Fruit fly (Drosophila melanogaster) whole organism, embryonic: Measurements from ENCODE around the gene CG8326.
A peak's percentile ranks its signal among the peaks of the same experiment; 100 is the strongest.

Source experiments
- Abd-B ChIP-seq: fragments of 200-800 bp; sonication (Bioruptor generic); optimal IDR thresholded peaks from 2 replicates; lab custom pipeline; 2018; ENCODE audit warnings: missing biosample characterization, mild to moderate bottlenecking, missing genetic modification characterization, moderate library complexity
- Ada2b ChIP-seq: fragments of 200-800 bp; sonication (Bioruptor generic); IDR thresholded peaks from 2 replicates; pipeline ENCODE4 v1.3.6; 2022; ENCODE audit warnings: missing biosample characterization, missing genetic modification characterization
- B-H2 ChIP-seq: fragments of 200-800 bp; sonication (Bioruptor generic); optimal IDR thresholded peaks from 2 replicates; lab custom pipeline; 2018; ENCODE audit warnings: missing biosample characterization, mild to moderate bottlenecking, missing genetic modification characterization
- CG1024 ChIP-seq: fragments of 200-800 bp; sonication (Bioruptor generic); IDR thresholded peaks from 2 replicates; pipeline ENCODE4 v1.3.6; 2022; ENCODE audit warnings: missing biosample characterization, missing genetic modification characterization
- CG10274 ChIP-seq: fragments of 200-800 bp; sonication (Bioruptor generic); optimal IDR thresholded peaks from 3 replicates; lab custom pipeline; 2017; ENCODE audit warnings: missing biosample characterization, mild to moderate bottlenecking, missing genetic modification characterization
- CG10654 ChIP-seq: fragments of 200-800 bp; sonication (Bioruptor generic); optimal IDR thresholded peaks from 2 replicates; lab custom pipeline; 2016; ENCODE audit warnings: missing biosample characterization, missing genetic modification characterization
- CG11247 ChIP-seq: fragments of 200-800 bp; sonication (Bioruptor generic); IDR thresholded peaks from 2 replicates; pipeline ENCODE4 v1.3.6; 2022; ENCODE audit warnings: missing biosample characterization, missing genetic modification characterization
- CG14014 ChIP-seq: fragments of 200-800 bp; sonication (Bioruptor generic); IDR thresholded peaks from 2 replicates; pipeline ENCODE4 v1.3.6; 2022; ENCODE audit warnings: missing biosample characterization, missing genetic modification characterization
- CG14050 ChIP-seq: fragments of 200-800 bp; sonication (Bioruptor generic); IDR thresholded peaks from 3 replicates; pipeline ENCODE4 v1.3.6; 2022; ENCODE audit warnings: missing biosample characterization, missing genetic modification characterization
- CG15479 ChIP-seq: fragments of 200-800 bp; sonication (Bioruptor generic); optimal IDR thresholded peaks from 3 replicates; lab custom pipeline; 2019; ENCODE audit warnings: missing biosample characterization, mild to moderate bottlenecking, missing genetic modification characterization, moderate library complexity
- CG17385 ChIP-seq: fragments of 200-800 bp; sonication (Bioruptor generic); optimal IDR thresholded peaks from 3 replicates; lab custom pipeline; 2018; ENCODE audit warnings: missing biosample characterization, mild to moderate bottlenecking, missing genetic modification characterization
- CG17912 ChIP-seq: fragments of 200-800 bp; sonication (Bioruptor generic); optimal IDR thresholded peaks from 2 replicates; lab custom pipeline; 2018; ENCODE audit warnings: missing biosample characterization, mild to moderate bottlenecking, missing genetic modification characterization
- CG32767 ChIP-seq: fragments of 200-800 bp; sonication (Bioruptor generic); IDR thresholded peaks from 2 replicates; pipeline ENCODE4 v1.3.6; 2022; ENCODE audit warnings: missing biosample characterization, missing genetic modification characterization
- CG5245 ChIP-seq: fragments of 200-800 bp; sonication (Bioruptor generic); optimal IDR thresholded peaks from 3 replicates; lab custom pipeline; 2016; ENCODE audit warnings: missing biosample characterization, missing genetic modification characterization
- CG5953 ChIP-seq: fragments of 200-800 bp; sonication (Bioruptor generic); IDR thresholded peaks from 2 replicates; pipeline ENCODE4 v1.3.6; 2022; ENCODE audit warnings: missing biosample characterization, missing genetic modification characterization
- CG6689 ChIP-seq: fragments of 200-800 bp; sonication (Bioruptor generic); IDR thresholded peaks from 2 replicates; pipeline ENCODE4 v1.3.6; 2022; ENCODE audit warnings: missing biosample characterization, missing genetic modification characterization
- Chrac-16 ChIP-seq: fragments of 200-800 bp; sonication (Bioruptor generic); optimal IDR thresholded peaks from 3 replicates; lab custom pipeline; 2016; ENCODE audit warnings: missing biosample characterization, missing genetic modification characterization
- Dbx ChIP-seq: fragments of 200-800 bp; sonication (Bioruptor generic); IDR thresholded peaks from 3 replicates; pipeline ENCODE4 v1.3.6; 2022; ENCODE audit warnings: missing biosample characterization, missing genetic modification characterization
- ERR ChIP-seq: fragments of 200-800 bp; sonication (Bioruptor generic); optimal IDR thresholded peaks from 2 replicates; lab custom pipeline; 2016; ENCODE audit warnings: missing biosample characterization, missing genetic modification characterization
- HLHmδ ChIP-seq: fragments of 200-800 bp; sonication (Bioruptor generic); optimal IDR thresholded peaks from 2 replicates; lab custom pipeline; 2018; ENCODE audit warnings: missing biosample characterization, mild to moderate bottlenecking, missing genetic modification characterization, moderate library complexity
- Hmx ChIP-seq: fragments of 200-800 bp; sonication (Bioruptor generic); optimal IDR thresholded peaks from 2 replicates; lab custom pipeline; 2016; ENCODE audit warnings: missing biosample characterization, missing genetic modification characterization
- Jarid2 ChIP-seq: fragments of 200-800 bp; sonication (Bioruptor generic); optimal IDR thresholded peaks from 3 replicates; lab custom pipeline; 2017; ENCODE audit warnings: mild to moderate bottlenecking, missing biosample characterization, missing genetic modification reagents, missing genetic modification characterization
- Stat92E ChIP-seq, 3 experiments: fragments of >200 bp in 2 of 3; fragments of 200-800 bp in 1 of 3; sonication (Bioruptor generic) in 1 of 3; optimal IDR thresholded peaks; 2 replicates each; lab custom pipeline; 2017 to 2019; ENCODE audit warnings: missing biosample characterization in 3 of 3, missing genetic modification characterization in 3 of 3, mild to moderate bottlenecking in 1 of 3, moderate library complexity in 1 of 3
- TFAM ChIP-seq: fragments of 200-800 bp; sonication (Bioruptor generic); optimal IDR thresholded peaks from 2 replicates; lab custom pipeline; 2017; ENCODE audit warnings: missing biosample characterization, missing genetic modification characterization, inconsistent platforms
- bowl ChIP-seq: fragments of 200-800 bp; sonication (Bioruptor generic); IDR thresholded peaks from 2 replicates; pipeline ENCODE4 v1.3.6; 2022; ENCODE audit warnings: missing biosample characterization, missing genetic modification characterization
- cad ChIP-seq: fragments of >200 bp; optimal IDR thresholded peaks from 2 replicates; lab custom pipeline; 2017; ENCODE audit warnings: missing biosample characterization, missing genetic modification characterization
- chm ChIP-seq: fragments of 200-800 bp; sonication (Bioruptor generic); IDR thresholded peaks from 2 replicates; pipeline ENCODE4 v1.3.6; 2022; ENCODE audit warnings: missing biosample characterization, missing genetic modification characterization
- ci ChIP-seq: fragments of 200-800 bp; sonication (Bioruptor generic); IDR thresholded peaks from 3 replicates; pipeline ENCODE4 v1.3.6; 2022; ENCODE audit warnings: missing biosample characterization, missing genetic modification characterization
- corto ChIP-seq: fragments of 200-800 bp; sonication (Bioruptor generic); optimal IDR thresholded peaks from 2 replicates; lab custom pipeline; 2016; ENCODE audit warnings: missing biosample characterization, mild to moderate bottlenecking, missing genetic modification characterization, moderate library complexity
- crol ChIP-seq: fragments of 200-800 bp; sonication (Bioruptor generic); IDR thresholded peaks from 2 replicates; pipeline ENCODE4 v1.3.6; 2022; ENCODE audit warnings: missing biosample characterization, missing genetic modification characterization
- da ChIP-seq: fragments of 200-800 bp; sonication (Bioruptor generic); optimal IDR thresholded peaks from 2 replicates; lab custom pipeline; 2016; ENCODE audit warnings: missing biosample characterization, missing genetic modification characterization
- dan ChIP-seq: fragments of 200-800 bp; sonication (Bioruptor generic); IDR thresholded peaks from 2 replicates; pipeline ENCODE4 v1.3.6; 2022; ENCODE audit warnings: missing biosample characterization, missing genetic modification characterization
- dati ChIP-seq: fragments of 200-800 bp; sonication (Bioruptor generic); IDR thresholded peaks from 2 replicates; pipeline ENCODE4 v1.3.6; 2022; ENCODE audit warnings: missing biosample characterization, missing genetic modification characterization
- emc ChIP-seq: fragments of 200-800 bp; sonication (Bioruptor generic); optimal IDR thresholded peaks from 2 replicates; lab custom pipeline; 2016; ENCODE audit warnings: missing biosample characterization, missing genetic modification characterization
- eve ChIP-seq, 2 experiments: fragments of >200 bp; optimal IDR thresholded peaks; 2 replicates each; lab custom pipeline; 2017; ENCODE audit warnings: missing biosample characterization in 2 of 2, missing genetic modification characterization in 2 of 2
- exex ChIP-seq: fragments of 200-800 bp; sonication (Bioruptor generic); optimal IDR thresholded peaks from 4 replicates; lab custom pipeline; 2018; ENCODE audit warnings: missing biosample characterization, mild to moderate bottlenecking, missing genetic modification characterization, moderate library complexity
- fd64A ChIP-seq: fragments of 200-800 bp; sonication (Bioruptor generic); optimal IDR thresholded peaks from 3 replicates; lab custom pipeline; 2018; ENCODE audit warnings: missing biosample characterization, mild to moderate bottlenecking, missing genetic modification characterization
- hth ChIP-seq: fragments of >200 bp; optimal IDR thresholded peaks from 2 replicates; lab custom pipeline; 2017; ENCODE audit warnings: inconsistent platforms
- insv ChIP-seq, 2 experiments: fragments of 200-800 bp; sonication (Bioruptor generic); optimal IDR thresholded peaks; 3 replicates each; lab custom pipeline; 2016 to 2018; ENCODE audit warnings: missing biosample characterization in 2 of 2, missing genetic modification characterization in 2 of 2
- jing ChIP-seq: fragments of 200-800 bp; sonication (Bioruptor generic); optimal IDR thresholded peaks from 2 replicates; lab custom pipeline; 2018; ENCODE audit warnings: missing biosample characterization, mild to moderate bottlenecking, missing genetic modification characterization
- lov ChIP-seq, 2 experiments: fragments of 200-800 bp in 1 of 2; fragments of >200 bp in 1 of 2; sonication (Bioruptor generic) in 1 of 2; IDR thresholded peaks in 1 of 2; optimal IDR thresholded peaks in 1 of 2; 2 replicates in 1 of 2; 3 replicates in 1 of 2; pipeline versions ENCODE4 v1.3.6 to Lab custom; 2017 to 2022; ENCODE audit warnings: missing biosample characterization in 1 of 2, missing genetic modification characterization in 1 of 2
- nerfin-1 ChIP-seq: fragments of 200-800 bp; sonication (Bioruptor generic); optimal IDR thresholded peaks from 3 replicates; lab custom pipeline; 2019; ENCODE audit warnings: missing biosample characterization, mild to moderate bottlenecking, missing genetic modification characterization, moderate library complexity
- pfk ChIP-seq: fragments of 200-800 bp; sonication (Bioruptor generic); optimal IDR thresholded peaks from 2 replicates; lab custom pipeline; 2018; ENCODE audit warnings: missing biosample characterization, mild to moderate bottlenecking, missing genetic modification characterization, moderate library complexity
- pita ChIP-seq: fragments of 200-800 bp; sonication (Bioruptor generic); optimal IDR thresholded peaks from 2 replicates; lab custom pipeline; 2017; ENCODE audit warnings: missing biosample characterization, mild to moderate bottlenecking, missing genetic modification characterization
- prd ChIP-seq, 3 experiments: fragments of >200 bp in 2 of 3; fragments of 200-800 bp in 1 of 3; sonication (Bioruptor generic) in 1 of 3; optimal IDR thresholded peaks in 2 of 3; IDR thresholded peaks in 1 of 3; 2 replicates in 2 of 3; 3 replicates in 1 of 3; pipeline versions ENCODE4 v1.3.6 to Lab custom; 2017 to 2022; ENCODE audit warnings: missing biosample characterization in 1 of 3, missing genetic modification characterization in 1 of 3
- psq ChIP-seq: fragments of 200-800 bp; sonication (Bioruptor generic); optimal IDR thresholded peaks from 2 replicates; lab custom pipeline; 2017; ENCODE audit warnings: missing biosample characterization, missing genetic modification characterization
- sim ChIP-seq: fragments of 200-800 bp; sonication (Bioruptor generic); IDR thresholded peaks from 2 replicates; pipeline ENCODE4 v1.3.6; 2022; ENCODE audit warnings: missing biosample characterization, missing genetic modification characterization
- usp ChIP-seq: fragments of >200 bp; optimal IDR thresholded peaks from 2 replicates; lab custom pipeline; 2017; ENCODE audit warnings: missing biosample characterization, missing genetic modification characterization
- wdn ChIP-seq: fragments of 200-800 bp; sonication (Bioruptor generic); IDR thresholded peaks from 2 replicates; pipeline ENCODE4 v1.3.6; 2022; ENCODE audit warnings: missing biosample characterization, missing genetic modification characterization
- wor ChIP-seq: fragments of 200-800 bp; sonication (Bioruptor generic); IDR thresholded peaks from 2 replicates; pipeline ENCODE4 v1.3.6; 2022; ENCODE audit warnings: missing biosample characterization, missing genetic modification characterization
- zfh1 ChIP-seq: fragments of 200-800 bp; sonication (Bioruptor generic); IDR thresholded peaks from 3 replicates; pipeline ENCODE4 v1.3.6; 2022; ENCODE audit warnings: missing biosample characterization, missing genetic modification characterization

The CG8326 gene

DNA sequence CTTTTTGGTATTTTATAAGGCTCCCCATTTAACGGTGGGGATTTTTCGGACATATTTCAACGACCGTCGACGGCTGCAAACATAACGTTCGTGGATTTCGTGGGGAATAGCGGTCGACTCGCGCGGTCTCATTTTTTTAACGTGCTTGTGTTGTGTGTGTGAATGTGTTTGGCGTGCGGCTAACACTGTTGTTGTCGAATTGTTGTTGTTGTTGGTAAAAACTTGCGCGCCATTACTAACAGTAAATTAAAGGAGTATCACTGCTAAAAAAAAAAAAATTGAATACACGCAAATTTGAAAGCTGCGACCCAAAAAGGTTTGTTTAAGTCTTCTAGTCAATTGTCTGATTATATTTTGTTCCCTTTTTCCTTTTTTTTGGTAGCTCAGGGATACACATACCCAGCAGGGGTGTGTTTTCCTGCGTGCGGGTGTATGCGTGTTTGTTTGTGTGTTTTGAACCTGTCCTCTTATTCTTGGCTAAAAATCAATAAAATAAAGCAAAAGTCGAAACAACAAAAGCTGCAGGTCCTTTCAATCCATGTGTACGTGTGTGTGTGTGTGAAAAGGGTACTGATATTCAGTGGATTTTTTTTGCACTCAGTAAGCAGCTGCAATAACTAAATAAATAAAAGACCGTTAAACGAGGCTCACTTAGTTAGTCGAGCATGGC, 49.4 kb downstream of the CG8326 start, which contains the start of gene CG12991 (continued):
- no peak for TF ChIP-seq HLHmδ (GFP tag; lab: Kevin White, UChicago)
- no peak for TF ChIP-seq CG1024 (GFP tag; lab: Robert Waterston, UW)
- TF ChIP-seq corto (GFP tag; lab: Kevin White, UChicago) = no peak
- no peak for TF ChIP-seq insv (GFP tag; optimal IDR thresholded peaks at IDR 0.05; lab: Kevin White, UChicago)
- TF ChIP-seq psq (GFP tag; lab: Kevin White, UChicago) = no peak
- no peak for TF ChIP-seq hth (lab: Kevin White, UChicago)
- TF ChIP-seq CG10274 (GFP tag; lab: Kevin White, UChicago) = no peak
- no peak for TF ChIP-seq lov (optimal IDR thresholded peaks at IDR 0.05; lab: Kevin White, UChicago)
- no peak for TF ChIP-seq lov (GFP tag; IDR thresholded peaks at IDR 0.05; lab: Robert Waterston, UW)
- no peak for TF ChIP-seq CG14050 (GFP tag; lab: Robert Waterston, UW)
- no peak for TF ChIP-seq CG10654 (GFP tag; lab: Kevin White, UChicago)
- TF ChIP-seq jing = no peak
- no peak for TF ChIP-seq CG5953
- no peak for TF ChIP-seq crol (GFP tag; lab: Robert Waterston, UW)
- no peak for TF ChIP-seq pfk (GFP tag; lab: Kevin White, UChicago)
- no peak for TF ChIP-seq cad (GFP tag; lab: Kevin White, UChicago)
- TF ChIP-seq Stat92E (GFP tag; optimal IDR thresholded peaks at IDR 0.05; lab: Kevin White, UChicago) = no peak
- no peak for TF ChIP-seq CG15479 (GFP tag; lab: Kevin White, UChicago)
- TF ChIP-seq ci (GFP tag; lab: Robert Waterston, UW) = no peak
- TF ChIP-seq CG17912 (GFP tag; lab: Kevin White, UChicago) = no peak
- no peak for TF ChIP-seq wdn (GFP tag; lab: Robert Waterston, UW)
- TF ChIP-seq pita (GFP tag; lab: Kevin White, UChicago) = peak; percentile 31
- no peak for TF ChIP-seq bowl (GFP tag; lab: Robert Waterston, UW)
- TF ChIP-seq Jarid2 (GFP tag; lab: Kevin White, UChicago) = peak; percentile 81
- no peak for TF ChIP-seq CG17385 (GFP tag; lab: Kevin White, UChicago)
- TF ChIP-seq CG11247 (GFP tag; lab: Robert Waterston, UW) = no peak
- TF ChIP-seq Ada2b = no peak
- TF ChIP-seq exex (tag; lab: Kevin White, UChicago) = no peak
- no peak for TF ChIP-seq CG6689 (GFP tag; lab: Robert Waterston, UW)
- no peak for TF ChIP-seq usp (GFP tag; lab: Kevin White, UChicago)
- TF ChIP-seq ERR (GFP tag; lab: Kevin White, UChicago) = no peak
- TF ChIP-seq CG5245 (GFP tag; lab: Kevin White, UChicago) = no peak
- no peak for TF ChIP-seq Hmx (GFP tag; lab: Kevin White, UChicago)
- TF ChIP-seq nerfin-1 (tag; lab: Kevin White, UChicago) = no peak
- TF ChIP-seq da (GFP tag; lab: Kevin White, UChicago) = no peak
- no peak for TF ChIP-seq dan
- TF ChIP-seq Dbx (GFP tag; lab: Robert Waterston, UW) = peak; percentile 39; the same call in 1 of the 3 replicates
- TF ChIP-seq TFAM (GFP tag; lab: Kevin White, UChicago) = no peak
- TF ChIP-seq CG14014 (GFP tag; lab: Robert Waterston, UW) = no peak
- TF ChIP-seq wor (GFP tag; lab: Robert Waterston, UW) = no peak
- TF ChIP-seq Abd-B (GFP tag; lab: Kevin White, UChicago) = no peak
- no peak for TF ChIP-seq dati (GFP tag; lab: Robert Waterston, UW)
- no peak for TF ChIP-seq emc (GFP tag; lab: Kevin White, UChicago)
- no peak for TF ChIP-seq B-H2
- TF ChIP-seq prd (optimal IDR thresholded peaks at IDR 0.05; lab: Kevin White, UChicago) = no peak
- 0 out of 3 replicates have a peak, but pooled peaks have one; percentile 24 for TF ChIP-seq prd (GFP tag; IDR thresholded peaks at IDR 0.05; lab: Robert Waterston, UW)
- TF ChIP-seq Chrac-16 (GFP tag; lab: Kevin White, UChicago) = no peak
- no peak for TF ChIP-seq fd64A
- TF ChIP-seq zfh1 (GFP tag; lab: Robert Waterston, UW) = no peak
- no peak for TF ChIP-seq sim (GFP tag; lab: Robert Waterston, UW)
- TF ChIP-seq eve (GFP tag; optimal IDR thresholded peaks at IDR 0.05; lab: Kevin White, UChicago) = no peak
- no peak for TF ChIP-seq CG32767 (GFP tag; lab: Robert Waterston, UW)
- peak; percentile 62; the same call in 1 of the 2 replicates for TF ChIP-seq chm (GFP tag; lab: Robert Waterston, UW)
